Fruit fly (Drosophila melanogaster) whole organism, adult: Measurements from ENCODE around the gene CG3222.

ENCODE experiments used
- CG11617 ChIP-seq: fragments of 200-800 bp; sonication (Bioruptor generic); optimal IDR thresholded peaks from 2 replicates; lab custom pipeline; 2017; ENCODE audit warnings: mild to moderate bottlenecking, missing biosample characterization, missing genetic modification reagents, missing genetic modification characterization
- CG12768 ChIP-seq: fragments of 200-800 bp; sonication (Bioruptor generic); optimal IDR thresholded peaks from 2 replicates; lab custom pipeline; 2017; ENCODE audit warnings: missing biosample characterization, missing genetic modification characterization, mild to moderate bottlenecking, moderate library complexity, missing genetic modification reagents
- CG14711 ChIP-seq: fragments of 200-800 bp; sonication (Bioruptor generic); optimal IDR thresholded peaks from 2 replicates; lab custom pipeline; 2018; ENCODE audit warnings: missing biosample characterization, mild to moderate bottlenecking, missing genetic modification characterization, moderate library complexity
- CG1620 ChIP-seq: fragments of 200-800 bp; sonication (Bioruptor generic); optimal IDR thresholded peaks from 2 replicates; lab custom pipeline; 2016; ENCODE audit warnings: missing biosample characterization, missing genetic modification characterization
- CG33017 ChIP-seq: fragments of 200-800 bp; sonication (Bioruptor generic); optimal IDR thresholded peaks from 2 replicates; lab custom pipeline; 2018; ENCODE audit warnings: missing biosample characterization, mild to moderate bottlenecking, missing genetic modification characterization, moderate library complexity
- CG5204 ChIP-seq: fragments of 200-800 bp; sonication (Bioruptor generic); optimal IDR thresholded peaks from 2 replicates; lab custom pipeline; 2016; ENCODE audit warnings: missing biosample characterization, missing genetic modification characterization
- CG7045 ChIP-seq: fragments of 200-800 bp; sonication (Bioruptor generic); optimal IDR thresholded peaks from 2 replicates; lab custom pipeline; 2017; ENCODE audit warnings: missing biosample characterization, mild to moderate bottlenecking, missing genetic modification characterization
- CG7101 ChIP-seq: fragments of 200-800 bp; sonication (Bioruptor generic); optimal IDR thresholded peaks from 2 replicates; lab custom pipeline; 2018; ENCODE audit warnings: missing biosample characterization, mild to moderate bottlenecking, missing genetic modification characterization, moderate library complexity
- Clk ChIP-seq: fragments of 200-800 bp; sonication (Bioruptor generic); optimal IDR thresholded peaks from 2 replicates; lab custom pipeline; 2017; ENCODE audit warnings: missing biosample characterization, missing genetic modification characterization
- Crg-1 ChIP-seq: fragments of 200-800 bp; sonication (Bioruptor generic); optimal IDR thresholded peaks from 2 replicates; lab custom pipeline; 2016; ENCODE audit warnings: missing biosample characterization, missing genetic modification characterization
- Hr96 ChIP-seq: fragments of 200-800 bp; sonication (Bioruptor generic); optimal IDR thresholded peaks from 2 replicates; lab custom pipeline; 2016; ENCODE audit warnings: missing biosample characterization, missing genetic modification characterization
- Mnt ChIP-seq: fragments of 200-800 bp; sonication (Bioruptor generic); optimal IDR thresholded peaks from 2 replicates; lab custom pipeline; 2016; ENCODE audit warnings: missing biosample characterization, mild to moderate bottlenecking, missing genetic modification characterization
- bab1 ChIP-seq: fragments of 200-800 bp; sonication (Bioruptor generic); optimal IDR thresholded peaks from 3 replicates; lab custom pipeline; 2019; ENCODE audit warnings: missing biosample characterization, mild to moderate bottlenecking, missing genetic modification characterization, moderate library complexity
- cic ChIP-seq: fragments of 200-800 bp; sonication (Bioruptor generic); optimal IDR thresholded peaks from 2 replicates; lab custom pipeline; 2017; ENCODE audit warnings: missing biosample characterization, mild to moderate bottlenecking, missing genetic modification characterization, moderate library complexity
- cnc ChIP-seq, 2 experiments: fragments of >200 bp; optimal IDR thresholded peaks; 2 replicates each; lab custom pipeline; 2017
- kay ChIP-seq: fragments of 200-800 bp; sonication (Bioruptor generic); peaks from one replicate; lab custom pipeline; 2016; ENCODE audit warnings: missing biosample characterization, missing genetic modification characterization, borderline replicate concordance
- ovo ChIP-seq: fragments of 200-800 bp; sonication (Bioruptor generic); optimal IDR thresholded peaks from 2 replicates; lab custom pipeline; 2016; ENCODE audit warnings: missing biosample characterization, missing genetic modification characterization
- pad ChIP-seq: fragments of 200-800 bp; sonication (Bioruptor generic); optimal IDR thresholded peaks from 3 replicates; lab custom pipeline; 2017; ENCODE audit warnings: missing biosample characterization, missing genetic modification characterization, mild to moderate bottlenecking, moderate library complexity, missing genetic modification reagents
- tj ChIP-seq: fragments of 200-800 bp; sonication (Bioruptor generic); optimal IDR thresholded peaks from 3 replicates; lab custom pipeline; 2017; ENCODE audit warnings: missing biosample characterization, mild to moderate bottlenecking, missing genetic modification characterization, moderate library complexity
- toe ChIP-seq: fragments of 200-800 bp; sonication (Bioruptor generic); optimal IDR thresholded peaks from 2 replicates; lab custom pipeline; 2016; ENCODE audit warnings: missing biosample characterization, missing genetic modification characterization

CG3222 gene

dm6 chr3L:9559040-9559439, 39.7 kb upstream of the CG3222 start:
- no peak for TF ChIP-seq Clk
- no peak for TF ChIP-seq CG11617 (GFP tag; lab: Kevin White, UChicago)
- no peak for TF ChIP-seq CG12768 (GFP tag; lab: Kevin White, UChicago)
- no peak for TF ChIP-seq pad (GFP tag; lab: Kevin White, UChicago)
- TF ChIP-seq CG7045 (GFP tag; lab: Kevin White, UChicago), result no peak
- TF ChIP-seq kay (GFP tag; lab: Kevin White, UChicago), result no peak
- TF ChIP-seq CG7101, result no peak

- no peak for TF ChIP-seq CG7101
- TF ChIP-seq cic, result no peak
- TF ChIP-seq CG1620 (GFP tag; lab: Kevin White, UChicago), result no peak
- TF ChIP-seq CG12768 (GFP tag; lab: Kevin White, UChicago), result no peak
- no peak for TF ChIP-seq kay (GFP tag; lab: Kevin White, UChicago)
- TF ChIP-seq pad (GFP tag; lab: Kevin White, UChicago), result no peak
- no peak for TF ChIP-seq CG5204 (GFP tag; lab: Kevin White, UChicago)
- TF ChIP-seq toe (GFP tag; lab: Kevin White, UChicago), result no peak
These were observed 31.9 kb upstream of the CG3222 start for dm6 chr3L:9566849-9567248.

DNA sequence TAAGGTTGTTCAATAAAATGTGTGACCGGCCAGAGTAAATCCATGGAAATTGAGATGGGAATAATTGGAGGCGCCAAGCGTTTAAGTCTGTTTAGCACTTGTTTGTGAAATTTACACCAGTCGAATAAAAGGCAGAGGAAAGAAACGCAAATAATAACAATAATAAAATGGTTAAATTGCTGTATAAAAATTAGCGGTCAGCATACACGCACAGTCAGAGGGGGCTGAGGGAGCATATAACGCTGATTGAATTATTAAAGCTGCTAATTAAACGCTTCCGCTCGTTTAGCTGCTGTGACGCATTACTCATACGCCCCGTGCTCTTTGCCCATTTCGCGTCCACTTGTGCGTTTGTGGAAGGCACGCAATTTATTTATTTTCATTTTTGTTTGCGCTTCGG, 31.0 kb upstream of the CG3222 start:
- TF ChIP-seq pad (GFP tag; lab: Kevin White, UChicago) (no peak), CG12768 (GFP tag; lab: Kevin White, UChicago) (no peak), Clk (no peak), cnc (optimal IDR thresholded peaks at IDR 0.05; lab: Kevin White, UChicago) (no peak), CG7045 (GFP tag; lab: Kevin White, UChicago) (no peak), toe (GFP tag; lab: Kevin White, UChicago) (no peak), CG5204 (GFP tag; lab: Kevin White, UChicago) (no peak), CG7101 (no peak), kay (GFP tag; lab: Kevin White, UChicago) (no peak), CG33017 (tag; lab: Kevin White, UChicago) (no peak), CG14711 (tag; lab: Kevin White, UChicago) (no peak), bab1 (GFP tag; lab: Kevin White, UChicago) (no peak), Mnt (no peak), CG1620 (GFP tag; lab: Kevin White, UChicago) (no peak), CG11617 (GFP tag; lab: Kevin White, UChicago) (no peak), tj (GFP tag; lab: Kevin White, UChicago) (no peak), Crg-1 (GFP tag; lab: Kevin White, UChicago) (no peak), cic (no peak), ovo (GFP tag; lab: Kevin White, UChicago) (no peak), Hr96 (GFP tag; lab: Kevin White, UChicago) (no peak)

- TF ChIP-seq toe (GFP tag; lab: Kevin White, UChicago) (no peak), Hr96 (GFP tag; lab: Kevin White, UChicago) (no peak), CG12768 (GFP tag; lab: Kevin White, UChicago) (no peak), pad (GFP tag; lab: Kevin White, UChicago) (no peak), CG33017 (tag; lab: Kevin White, UChicago) (no peak), CG7045 (GFP tag; lab: Kevin White, UChicago) (no peak), CG7101 (no peak), cnc (optimal IDR thresholded peaks at IDR 0.05; lab: Kevin White, UChicago) (no peak), kay (GFP tag; lab: Kevin White, UChicago) (no peak)
These were observed 29.6 kb upstream of the CG3222 start for dm6 chr3L:9569194-9569593.

dm6 chr3L:9569849-9570248, 28.9 kb upstream of the CG3222 start:
- no peak for TF ChIP-seq Hr96 (GFP tag; lab: Kevin White, UChicago)
- TF ChIP-seq CG33017 (tag; lab: Kevin White, UChicago), result no peak
- TF ChIP-seq pad (GFP tag; lab: Kevin White, UChicago), result no peak
- TF ChIP-seq CG7101, result no peak
- no peak for TF ChIP-seq CG14711 (tag; lab: Kevin White, UChicago)
- no peak for TF ChIP-seq CG12768 (GFP tag; lab: Kevin White, UChicago)
- no peak for TF ChIP-seq CG1620 (GFP tag; lab: Kevin White, UChicago)
- TF ChIP-seq kay (GFP tag; lab: Kevin White, UChicago), result no peak
- TF ChIP-seq ovo (GFP tag; lab: Kevin White, UChicago), result no peak
- TF ChIP-seq bab1 (GFP tag; lab: Kevin White, UChicago), result no peak
- no peak for TF ChIP-seq Clk
- TF ChIP-seq CG11617 (GFP tag; lab: Kevin White, UChicago), result no peak
- no peak for TF ChIP-seq CG7045 (GFP tag; lab: Kevin White, UChicago)
- TF ChIP-seq CG5204 (GFP tag; lab: Kevin White, UChicago), result no peak
- TF ChIP-seq tj (GFP tag; lab: Kevin White, UChicago), result no peak

DNA sequence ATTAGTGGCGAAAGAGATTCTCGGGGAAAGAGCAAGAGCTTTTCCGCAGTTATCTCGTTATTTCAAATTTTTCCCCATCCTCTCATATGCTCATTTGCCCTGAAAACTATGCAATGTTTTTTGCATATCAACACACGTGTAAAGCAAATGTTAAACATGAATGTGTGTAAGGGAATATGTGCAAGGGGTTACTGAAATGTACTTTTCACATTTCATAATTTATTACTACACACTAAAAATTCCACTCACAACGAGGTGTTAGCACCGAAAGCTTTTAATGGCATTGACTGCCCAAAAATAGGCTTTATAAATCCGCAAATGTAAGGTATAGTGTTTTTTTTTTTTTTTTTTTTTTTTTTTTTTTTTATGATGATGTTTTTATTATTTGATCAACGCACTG, 27.2 kb upstream of the CG3222 start:
- TF ChIP-seq Hr96 (GFP tag; lab: Kevin White, UChicago) (no peak), CG7101 (no peak), Clk (no peak), CG7045 (GFP tag; lab: Kevin White, UChicago) (no peak)

- TF ChIP-seq bab1 (GFP tag; lab: Kevin White, UChicago) (no peak), Crg-1 (GFP tag; lab: Kevin White, UChicago) (no peak), cic (no peak), CG14711 (tag; lab: Kevin White, UChicago) (no peak), CG11617 (GFP tag; lab: Kevin White, UChicago) (no peak), kay (GFP tag; lab: Kevin White, UChicago) (no peak), CG33017 (tag; lab: Kevin White, UChicago) (no peak), CG1620 (GFP tag; lab: Kevin White, UChicago) (no peak), toe (GFP tag; lab: Kevin White, UChicago) (no peak), ovo (GFP tag; lab: Kevin White, UChicago) (no peak), CG12768 (GFP tag; lab: Kevin White, UChicago) (no peak), Hr96 (GFP tag; lab: Kevin White, UChicago) (no peak), pad (GFP tag; lab: Kevin White, UChicago) (no peak)
These were observed 15.4 kb upstream of the CG3222 start for dm6 chr3L:9583388-9583787.
